Worm (Caenorhabditis elegans) whole organism, midembryonic: ENCODE data around the gene his-35.

Source experiments
- cog-1 ChIP-seq: sonication (generic microtip); optimal IDR thresholded peaks from 2 replicates; lab custom pipeline; 2016; ENCODE audit warnings: missing genetic modification characterization, missing compliant biosample characterization
- flt-1 ChIP-seq: fragments of 200-800 bp; sonication (Bioruptor generic); IDR thresholded peaks from 2 replicates; pipeline ENCODE4 v1.3.6; 2022; ENCODE audit warnings: missing genetic modification characterization, missing compliant biosample characterization
- tab-1 ChIP-seq: fragments of 200-800 bp; sonication (Bioruptor generic); IDR thresholded peaks from 2 replicates; pipeline ENCODE4 v1.3.6; 2022; ENCODE audit warnings: missing genetic modification characterization, missing compliant biosample characterization
- ztf-23 ChIP-seq: fragments of 200-800 bp; sonication (Bioruptor generic); IDR thresholded peaks from 2 replicates; pipeline ENCODE4 v1.3.6; 2022; ENCODE audit warnings: missing genetic modification reagents, missing genetic modification characterization, missing compliant biosample characterization

DNA sequence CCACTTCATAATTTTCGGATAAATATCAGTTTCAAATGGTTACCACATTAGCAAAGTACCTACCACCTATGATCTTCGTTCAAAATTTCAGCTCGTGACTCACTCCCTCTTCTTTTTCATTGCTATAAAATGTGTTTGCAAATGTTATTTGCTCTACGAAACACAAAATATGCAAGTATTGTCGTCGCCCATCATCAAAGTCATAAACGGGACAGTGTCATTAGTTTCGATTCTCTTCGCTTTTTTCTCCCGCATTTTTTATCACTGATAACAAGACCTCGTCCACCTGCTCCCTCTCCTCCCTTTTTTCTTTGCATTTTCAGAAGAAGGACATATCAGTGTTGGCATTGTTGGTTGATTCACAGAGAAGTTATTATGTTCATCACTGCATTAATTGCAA lies 18.6 kb downstream of the his-35 start, which contains the start of gene C50F4.1:
- TF ChIP-seq tab-1 (GFP tag; lab: Robert Waterston, UW) (no peak), cog-1 (tag; lab: Kevin White, UChicago) (no peak), ztf-23 (no peak), flt-1 (GFP tag; lab: Robert Waterston, UW) (no peak)
